Worm (Caenorhabditis elegans) whole organism, L1 larva: ENCODE results near the gene str-165.

Experiments used
- alr-1 ChIP-seq: fragments of 200-800 bp; sonication (Bioruptor generic); optimal IDR thresholded peaks from 2 replicates; lab custom pipeline; 2018; ENCODE audit warnings: borderline replicate concordance, mild to moderate bottlenecking, missing genetic modification characterization, missing compliant biosample characterization
- lin-15B ChIP-seq: fragments of 150-350 bp; sonication (generic microtip); optimal IDR thresholded peaks from 3 replicates; lab custom pipeline; 2014; ENCODE audit warnings: missing biosample characterization, missing genetic modification characterization
- lsy-2 ChIP-seq, 2 experiments: fragments of 150-350 bp; optimal IDR thresholded peaks; 2 replicates each; lab custom pipeline; 2014; ENCODE audit warnings: missing biosample characterization in 2 of 2, missing genetic modification characterization in 2 of 2
- mdl-1 ChIP-seq, 2 experiments: fragments of 150-350 bp; optimal IDR thresholded peaks; 2 replicates each; lab custom pipeline; 2014 to 2017; ENCODE audit warnings: missing biosample characterization in 2 of 2, missing genetic modification characterization in 2 of 2, inconsistent platforms in 1 of 2
- nhr-237 ChIP-seq: fragments of 150-350 bp; optimal IDR thresholded peaks from 2 replicates; lab custom pipeline; 2014; ENCODE audit warnings: missing biosample characterization, missing genetic modification characterization
- nhr-85 ChIP-seq: sonication (generic microtip); peaks from one replicate; lab custom pipeline; 2016; ENCODE audit warnings: missing genetic modification characterization, inconsistent platforms, missing compliant biosample characterization
- nhr-90 ChIP-seq: sonication (generic microtip); optimal IDR thresholded peaks from 2 replicates; lab custom pipeline; 2016; ENCODE audit warnings: mild to moderate bottlenecking, missing genetic modification characterization, missing compliant biosample characterization; ENCODE audit not compliant: poor library complexity
- snu-23 ChIP-seq: sonication (generic microtip); optimal IDR thresholded peaks from 2 replicates; lab custom pipeline; 2016; ENCODE audit warnings: missing genetic modification characterization, missing compliant biosample characterization

DNA sequence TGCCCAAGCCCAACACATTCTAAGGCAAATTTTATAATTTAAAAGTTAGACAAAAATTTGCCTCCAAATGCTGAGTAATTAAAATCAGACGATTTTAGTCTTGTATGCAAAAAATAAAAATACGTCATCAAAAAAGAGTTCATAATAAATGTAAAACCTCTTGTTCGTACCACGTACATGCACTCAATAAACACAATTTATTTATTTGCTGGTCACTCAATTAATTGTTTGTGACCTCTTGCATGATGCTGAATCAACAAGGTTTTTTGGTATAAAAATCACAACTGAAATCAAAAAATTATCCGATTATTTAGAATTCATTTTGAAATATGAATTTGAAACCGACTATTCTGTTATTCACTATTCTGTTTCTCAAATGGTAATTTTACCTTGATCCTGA, 19.3 kb downstream of the str-165 start, which contains the start of gene hpx-2:
- TF ChIP-seq lin-15B (tag; lab: Kevin White, UChicago) (no peak), snu-23 (GFP tag; lab: Kevin White, UChicago) (no peak), nhr-237 (no peak), nhr-85 (tag; lab: Kevin White, UChicago) (no peak), lsy-2 (tag; optimal IDR thresholded peaks at IDR 0.05; lab: Kevin White, UChicago) (no peak), nhr-90 (no peak), alr-1 (tag; lab: Kevin White, UChicago) (no peak), mdl-1 (tag; optimal IDR thresholded peaks at IDR 0.05; lab: Kevin White, UChicago) (no peak)
